Worm (Caenorhabditis elegans) whole organism, L1 larva: ENCODE measurements around the gene nhr-263.
"Not testable (repeated sequence)": the region's sequence is repeated elsewhere in the genome, so short reads cannot be mapped to it uniquely, and the experiment has no call there.

Experiments
- C04F5.9 ChIP-seq: sonication (generic microtip); optimal IDR thresholded peaks from 2 replicates; lab custom pipeline; 2016; ENCODE audit warnings: missing genetic modification characterization, missing compliant biosample characterization
- C34B4.2 ChIP-seq: sonication (generic microtip); optimal IDR thresholded peaks from 2 replicates; lab custom pipeline; 2017; ENCODE audit warnings: mild to moderate bottlenecking, missing genetic modification characterization, missing compliant biosample characterization
- F16B12.6 ChIP-seq: fragments of 150-350 bp; optimal IDR thresholded peaks from 2 replicates; lab custom pipeline; 2014; ENCODE audit warnings: missing biosample characterization, missing genetic modification characterization
- aha-1 ChIP-seq: fragments of 150-350 bp; optimal IDR thresholded peaks from 2 replicates; lab custom pipeline; 2014; ENCODE audit warnings: missing biosample characterization, missing genetic modification characterization
- alr-1 ChIP-seq: fragments of 200-800 bp; sonication (Bioruptor generic); optimal IDR thresholded peaks from 2 replicates; lab custom pipeline; 2018; ENCODE audit warnings: borderline replicate concordance, mild to moderate bottlenecking, missing genetic modification characterization, missing compliant biosample characterization
- aly-2 ChIP-seq: fragments of 150-350 bp; optimal IDR thresholded peaks from 2 replicates; lab custom pipeline; 2014; ENCODE audit warnings: missing biosample characterization, missing genetic modification characterization
- ama-1 ChIP-seq: fragments of 150-350 bp; optimal IDR thresholded peaks from 2 replicates; lab custom pipeline; 2014
- ceh-82 ChIP-seq, 3 experiments: fragments of 150-350 bp in 1 of 3; sonication (generic microtip) in 2 of 3; optimal IDR thresholded peaks; 2 replicates each; lab custom pipeline; 2014 to 2017; ENCODE audit warnings: missing biosample characterization in 3 of 3, missing genetic modification characterization in 3 of 3
- ces-1 ChIP-seq: fragments of 150-350 bp; optimal IDR thresholded peaks from 2 replicates; lab custom pipeline; 2014; ENCODE audit warnings: missing biosample characterization, missing genetic modification reagents, missing genetic modification characterization
- efl-1 ChIP-seq, 4 experiments: fragments of 150-350 bp; optimal IDR thresholded peaks in 3 of 4; peaks in 1 of 4; 1 replicate in 1 of 4; 2 replicates in 3 of 4; lab custom pipeline; 2014; ENCODE audit warnings: missing biosample characterization in 2 of 4, missing genetic modification characterization in 2 of 4, missing genetic modification reagents in 2 of 4
- egl-13 ChIP-seq: sonication (generic microtip); optimal IDR thresholded peaks from 2 replicates; lab custom pipeline; 2016; ENCODE audit warnings: missing genotype, missing genetic modification reagents, missing genetic modification characterization, missing compliant biosample characterization
- egl-27 ChIP-seq, 2 experiments: fragments of 150-350 bp in 1 of 2; sonication (generic microtip); optimal IDR thresholded peaks; 3 replicates each; lab custom pipeline; 2017 to 2018; ENCODE audit warnings: missing biosample characterization in 2 of 2, missing genetic modification characterization in 2 of 2, missing genetic modification reagents in 2 of 2
- fkh-4 ChIP-seq: sonication (generic microtip); optimal IDR thresholded peaks from 2 replicates; lab custom pipeline; 2016; ENCODE audit warnings: missing compliant biosample characterization, missing genetic modification characterization, borderline replicate concordance
- hlh-4 ChIP-seq: sonication (generic microtip); optimal IDR thresholded peaks from 2 replicates; lab custom pipeline; 2016; ENCODE audit warnings: mild to moderate bottlenecking, missing genetic modification characterization, missing compliant biosample characterization
- hpl-2 ChIP-seq: fragments of 150-350 bp; optimal IDR thresholded peaks from 2 replicates; lab custom pipeline; 2014; ENCODE audit warnings: missing biosample characterization, missing genetic modification reagents, missing genetic modification characterization
- irx-1 ChIP-seq: sonication (generic microtip); optimal IDR thresholded peaks from 2 replicates; lab custom pipeline; 2016; ENCODE audit warnings: missing genetic modification characterization, missing compliant biosample characterization
- isw-1 ChIP-seq: fragments of 200-800 bp; sonication (Bioruptor generic); IDR thresholded peaks from 2 replicates; pipeline ENCODE4 v1.3.6; 2022; ENCODE audit warnings: missing genetic modification characterization, missing compliant biosample characterization
- lin-35 ChIP-seq, 2 experiments: fragments of 150-350 bp; optimal IDR thresholded peaks; 2 replicates each; lab custom pipeline; 2014; ENCODE audit warnings: missing biosample characterization in 2 of 2, missing genetic modification characterization in 2 of 2, missing genetic modification reagents in 2 of 2
- lir-3 ChIP-seq: sonication (generic microtip); optimal IDR thresholded peaks from 2 replicates; lab custom pipeline; 2016; ENCODE audit warnings: mild to moderate bottlenecking, missing genetic modification characterization, moderate library complexity, missing compliant biosample characterization; ENCODE audit not compliant: poor library complexity
- mep-1 ChIP-seq: fragments of 150-350 bp; optimal IDR thresholded peaks from 2 replicates; lab custom pipeline; 2014; ENCODE audit warnings: missing biosample characterization, missing genetic modification characterization
- nhr-12 ChIP-seq: sonication (generic microtip); optimal IDR thresholded peaks from 2 replicates; lab custom pipeline; 2017; ENCODE audit warnings: missing biosample characterization, missing genetic modification characterization
- nhr-19 ChIP-seq: fragments of 200-800 bp; sonication (Bioruptor generic); conservative IDR thresholded peaks from 2 replicates; pipeline ENCODE4 v1.3.6; 2022; ENCODE audit warnings: missing genetic modification characterization, missing compliant biosample characterization
- nhr-28 ChIP-seq: fragments of 150-350 bp; optimal IDR thresholded peaks from 2 replicates; lab custom pipeline; 2014; ENCODE audit warnings: missing biosample characterization, missing genetic modification characterization
- skn-1 ChIP-seq: fragments of 150-350 bp; optimal IDR thresholded peaks from 2 replicates; lab custom pipeline; 2014; ENCODE audit warnings: missing biosample characterization, missing genetic modification characterization
- snpc-4 ChIP-seq: fragments of 150-350 bp; optimal IDR thresholded peaks from 2 replicates; lab custom pipeline; 2014; ENCODE audit warnings: missing biosample characterization, missing genetic modification characterization
- snu-23 ChIP-seq: sonication (generic microtip); optimal IDR thresholded peaks from 2 replicates; lab custom pipeline; 2016; ENCODE audit warnings: missing genetic modification characterization, missing compliant biosample characterization
- sup-37 ChIP-seq: fragments of 200-800 bp; sonication (Bioruptor generic); optimal IDR thresholded peaks from 2 replicates; lab custom pipeline; 2018; ENCODE audit warnings: mild to moderate bottlenecking, missing genetic modification characterization, missing compliant biosample characterization
- swsn-7 ChIP-seq: sonication (generic microtip); optimal IDR thresholded peaks from 2 replicates; lab custom pipeline; 2016; ENCODE audit warnings: missing genetic modification characterization, missing compliant biosample characterization
- tlp-1 ChIP-seq: fragments of 150-350 bp; optimal IDR thresholded peaks from 2 replicates; lab custom pipeline; 2014; ENCODE audit warnings: missing biosample characterization, missing genetic modification characterization
- unc-86 ChIP-seq: sonication (generic microtip); optimal IDR thresholded peaks from 2 replicates; lab custom pipeline; 2016; ENCODE audit warnings: missing genetic modification characterization, missing compliant biosample characterization
- xbp-1 ChIP-seq: sonication (generic microtip); optimal IDR thresholded peaks from 2 replicates; lab custom pipeline; 2016; ENCODE audit warnings: missing genetic modification characterization, missing compliant biosample characterization
- ztf-11 ChIP-seq, 2 experiments: sonication (generic microtip); optimal IDR thresholded peaks; 2 replicates each; lab custom pipeline; 2016 to 2017; ENCODE audit warnings: missing genetic modification characterization in 2 of 2, missing biosample characterization in 1 of 2, missing compliant biosample characterization in 1 of 2

nhr-263 gene

DNA sequence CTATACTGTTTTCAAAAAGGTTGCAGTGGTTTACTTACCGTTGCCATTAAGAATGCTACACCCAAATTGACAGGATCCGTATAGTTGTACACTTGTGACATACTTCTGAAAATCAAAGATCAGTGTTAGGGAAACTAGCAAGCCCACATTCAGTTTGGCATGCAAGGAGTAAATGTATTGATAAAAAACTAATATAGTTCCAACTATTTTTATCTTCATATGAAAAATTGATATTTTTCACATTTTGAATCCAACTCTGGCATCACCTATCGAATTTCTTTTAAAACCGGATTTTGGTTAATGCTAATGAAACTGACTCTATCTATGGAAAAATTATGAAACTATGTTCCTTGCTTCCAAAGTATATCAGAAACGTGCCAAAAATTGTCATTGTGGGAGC, 16.6 kb downstream of the nhr-263 start, which contains the start of gene srx-92:
TSS of gene srx-92 (minus strand) at position 101 of the 400 bp plus-strand sequence.
- no peak for TF ChIP-seq nhr-28 (tag; lab: Kevin White, UChicago)
- no peak for TF ChIP-seq ama-1 (lab: Kevin White, UChicago)
- no peak for TF ChIP-seq isw-1 (GFP tag; lab: Robert Waterston, UW)

- no peak for TF ChIP-seq irx-1 (tag; lab: Kevin White, UChicago)
- TF ChIP-seq snpc-4 (tag; lab: Kevin White, UChicago), result no peak
- TF ChIP-seq sup-37 (GFP tag; lab: Kevin White, UChicago), result no peak
- TF ChIP-seq nhr-19 (GFP tag; lab: Robert Waterston, UW), result no peak
- no peak for TF ChIP-seq ceh-82 (tag; optimal IDR thresholded peaks at IDR 0.05; lab: Kevin White, UChicago)
- TF ChIP-seq snu-23 (GFP tag; lab: Kevin White, UChicago), result no peak
- no peak for TF ChIP-seq F16B12.6 (tag; lab: Kevin White, UChicago)
- TF ChIP-seq aha-1, result no peak
- no peak for TF ChIP-seq aly-2 (tag; lab: Kevin White, UChicago)
- no peak for TF ChIP-seq fkh-4 (tag; lab: Kevin White, UChicago)
Measured at ce11 chrV:7321915-7322314, 19.9 kb downstream of the nhr-263 start, which contains the start of gene F10G2.10. Gene F10G2.10, plus strand, starts transcription at chrV:7322215.

- TF ChIP-seq C34B4.2 (tag; lab: Kevin White, UChicago) (no peak), tlp-1 (tag; lab: Kevin White, UChicago) (no peak), efl-1 (optimal IDR thresholded peaks at IDR 0.05; lab: Kevin White, UChicago) (no peak), efl-1 (GFP tag; optimal IDR thresholded peaks at IDR 0.05 in 1 of 2; lab: Kevin White, UChicago) (peak in 1 of 2 experiments; percentile 17), isw-1 (GFP tag; lab: Robert Waterston, UW) (no peak)
- TF ChIP-seq, all 84 proteins: peak for 1
Measured at ce11 chrV:7320909-7321308, 20.9 kb downstream of the nhr-263 start, which contains the start of gene lmd-4. Gene lmd-4, minus strand, starts transcription at chrV:7321009.

ce11 chrV:7313233-7313632, 28.6 kb downstream of the nhr-263 start, which contains the start of gene srx-6:
Gene srx-6, minus strand, starts transcription at chrV:7313333.
- TF ChIP-seq hlh-4 (tag; lab: Kevin White, UChicago), result no peak
- TF ChIP-seq unc-86, result no peak
- TF ChIP-seq nhr-12, result no peak
- no peak for TF ChIP-seq skn-1
- TF ChIP-seq lir-3 (tag; lab: Kevin White, UChicago), result no peak
- no peak for TF ChIP-seq ces-1 (GFP tag; lab: Kevin White, UChicago)
- no peak for TF ChIP-seq hpl-2
- TF ChIP-seq lin-35 (GFP tag; optimal IDR thresholded peaks at IDR 0.05; lab: Kevin White, UChicago), result no peak
- TF ChIP-seq F16B12.6 (tag; lab: Kevin White, UChicago), result no peak
- TF ChIP-seq egl-13 (tag; lab: Kevin White, UChicago), result no peak
- no peak for TF ChIP-seq egl-27 (tag; optimal IDR thresholded peaks at IDR 0.05; lab: Kevin White, UChicago)
- no peak for TF ChIP-seq alr-1 (tag; lab: Kevin White, UChicago)
- TF ChIP-seq ztf-11 (tag; optimal IDR thresholded peaks at IDR 0.05; lab: Kevin White, UChicago), result no peak
- TF ChIP-seq ama-1 (lab: Kevin White, UChicago), result no peak
- no peak for TF ChIP-seq C04F5.9

- TF ChIP-seq xbp-1 (tag; lab: Kevin White, UChicago), result no peak
- no peak for TF ChIP-seq efl-1 (optimal IDR thresholded peaks at IDR 0.05; lab: Kevin White, UChicago)
- TF ChIP-seq efl-1 (GFP tag; optimal IDR thresholded peaks at IDR 0.05 in 1 of 2; lab: Kevin White, UChicago), result peak in 1 of 2 experiments; percentile 28
Measured at ce11 chrV:7307089-7307488, 34.8 kb downstream of the nhr-263 start, which contains the start of gene F07G11.1. Gene F07G11.1, plus strand, starts transcription at chrV:7307389.

ce11 chrV:7304506-7304905, 37.3 kb downstream of the nhr-263 start, which contains the start of gene F07G11.2:
Gene F07G11.2, plus strand, starts transcription at chrV:7304806.
- not testable (repeated sequence) for TF ChIP-seq ama-1 (lab: Kevin White, UChicago); mep-1; swsn-7 (tag; lab: Kevin White, UChicago)
